Fruit fly (Drosophila melanogaster) whole organism, embryonic: ENCODE results near the gene CG6005.

Experiments
- B-H1 ChIP-seq: fragments of 200-800 bp; sonication (Bioruptor generic); IDR thresholded peaks from 3 replicates; pipeline ENCODE4 v1.3.6; 2022; ENCODE audit warnings: missing biosample characterization, missing genetic modification characterization
- BtbVII ChIP-seq: fragments of 200-800 bp; sonication (Bioruptor generic); optimal IDR thresholded peaks from 3 replicates; lab custom pipeline; 2017; ENCODE audit warnings: missing biosample characterization, mild to moderate bottlenecking, missing genetic modification characterization
- CG10654 ChIP-seq: fragments of 200-800 bp; sonication (Bioruptor generic); optimal IDR thresholded peaks from 2 replicates; lab custom pipeline; 2016; ENCODE audit warnings: missing biosample characterization, missing genetic modification characterization
- CG11093 ChIP-seq: fragments of 200-800 bp; sonication (Bioruptor generic); IDR thresholded peaks from 3 replicates; pipeline ENCODE4 v1.3.6; 2022; ENCODE audit warnings: missing biosample characterization, missing genetic modification characterization
- CG12219 ChIP-seq: fragments of 200-800 bp; sonication (Bioruptor generic); optimal IDR thresholded peaks from 3 replicates; lab custom pipeline; 2018; ENCODE audit warnings: missing biosample characterization, mild to moderate bottlenecking, missing genetic modification characterization
- CG12391 ChIP-seq: fragments of 200-800 bp; sonication (Bioruptor generic); optimal IDR thresholded peaks from 3 replicates; lab custom pipeline; 2018; ENCODE audit warnings: missing biosample characterization, mild to moderate bottlenecking, missing genetic modification characterization, moderate library complexity
- CG12744 ChIP-seq: fragments of 200-800 bp; sonication (Bioruptor generic); optimal IDR thresholded peaks from 2 replicates; lab custom pipeline; 2016; ENCODE audit warnings: missing biosample characterization, missing genetic modification characterization
- CG12769 ChIP-seq: fragments of 200-800 bp; sonication (Bioruptor generic); optimal IDR thresholded peaks from 2 replicates; lab custom pipeline; 2019; ENCODE audit warnings: missing biosample characterization, mild to moderate bottlenecking, missing genetic modification characterization, moderate library complexity
- CG12942 ChIP-seq: fragments of 200-800 bp; sonication (Bioruptor generic); optimal IDR thresholded peaks from 3 replicates; lab custom pipeline; 2016; ENCODE audit warnings: missing biosample characterization, missing genetic modification characterization
- CG15011 ChIP-seq: fragments of 200-800 bp; sonication (Bioruptor generic); optimal IDR thresholded peaks from 3 replicates; lab custom pipeline; 2018; ENCODE audit warnings: missing biosample characterization, mild to moderate bottlenecking, missing genetic modification characterization
- CG1529 ChIP-seq: fragments of 200-800 bp; sonication (Bioruptor generic); optimal IDR thresholded peaks from 3 replicates; lab custom pipeline; 2018; ENCODE audit warnings: missing biosample characterization, missing genetic modification characterization
- CG1603 ChIP-seq: fragments of 200-800 bp; sonication (Bioruptor generic); optimal IDR thresholded peaks from 2 replicates; lab custom pipeline; 2019; ENCODE audit warnings: missing biosample characterization, mild to moderate bottlenecking, missing genetic modification characterization, moderate library complexity
- CG17361 ChIP-seq: fragments of 200-800 bp; sonication (Bioruptor generic); IDR thresholded peaks from 3 replicates; pipeline ENCODE4 v1.3.6; 2022; ENCODE audit warnings: missing biosample characterization, missing genetic modification characterization
- CG2116 ChIP-seq: fragments of 200-800 bp; sonication (Bioruptor generic); optimal IDR thresholded peaks from 3 replicates; lab custom pipeline; 2018; ENCODE audit warnings: missing biosample characterization, mild to moderate bottlenecking, missing genetic modification characterization
- CG2875 ChIP-seq: fragments of 200-800 bp; sonication (Bioruptor generic); optimal IDR thresholded peaks from 2 replicates; lab custom pipeline; 2017; ENCODE audit warnings: missing biosample characterization, mild to moderate bottlenecking, missing genetic modification characterization, missing genetic modification reagents
- CG3065 ChIP-seq: fragments of 200-800 bp; sonication (Bioruptor generic); optimal IDR thresholded peaks from 2 replicates; lab custom pipeline; 2016; ENCODE audit warnings: missing biosample characterization, missing genetic modification characterization
- CG3281 ChIP-seq: fragments of 200-800 bp; sonication (Bioruptor generic); optimal IDR thresholded peaks from 3 replicates; lab custom pipeline; 2017; ENCODE audit warnings: missing biosample characterization, mild to moderate bottlenecking, missing genetic modification characterization
- CG33213 ChIP-seq: fragments of 200-800 bp; sonication (Bioruptor generic); optimal IDR thresholded peaks from 3 replicates; lab custom pipeline; 2016; ENCODE audit warnings: missing biosample characterization, missing genetic modification characterization
- CG33557 ChIP-seq: fragments of 200-800 bp; sonication (Bioruptor generic); optimal IDR thresholded peaks from 2 replicates; lab custom pipeline; 2019; ENCODE audit warnings: missing biosample characterization, mild to moderate bottlenecking, missing genetic modification characterization, moderate library complexity
- CG4404 ChIP-seq: fragments of 200-800 bp; sonication (Bioruptor generic); IDR thresholded peaks from 2 replicates; pipeline ENCODE4 v1.3.6; 2022; ENCODE audit warnings: missing biosample characterization, missing genetic modification characterization
- CG4617 ChIP-seq: fragments of 200-800 bp; sonication (Bioruptor generic); optimal IDR thresholded peaks from 3 replicates; lab custom pipeline; 2016; ENCODE audit warnings: missing biosample characterization, missing genetic modification characterization, borderline replicate concordance
- CG4854 ChIP-seq: fragments of 200-800 bp; sonication (Bioruptor generic); optimal IDR thresholded peaks from 2 replicates; lab custom pipeline; 2016; ENCODE audit warnings: missing biosample characterization, missing genetic modification characterization, inconsistent platforms
- CG8089 ChIP-seq: fragments of 200-800 bp; sonication (Bioruptor generic); optimal IDR thresholded peaks from 3 replicates; lab custom pipeline; 2016; ENCODE audit warnings: missing biosample characterization, missing genetic modification characterization
- CG8290 ChIP-seq, 3 experiments: fragments of 200-800 bp; sonication (Bioruptor generic); optimal IDR thresholded peaks; 2 replicates each; lab custom pipeline; 2016 to 2019; ENCODE audit warnings: missing biosample characterization in 3 of 3, missing genetic modification characterization in 3 of 3, mild to moderate bottlenecking in 2 of 3, moderate library complexity in 1 of 3
- CkIIα-i1 ChIP-seq: fragments of 200-800 bp; sonication (Bioruptor generic); IDR thresholded peaks from 2 replicates; pipeline ENCODE4 v1.3.6; 2022; ENCODE audit warnings: missing biosample characterization, missing genetic modification characterization
- D ChIP-seq, 2 experiments: fragments of 200-800 bp in 1 of 2; fragments of >200 bp in 1 of 2; sonication (Bioruptor generic) in 1 of 2; optimal IDR thresholded peaks; 2 replicates in 1 of 2; 3 replicates in 1 of 2; lab custom pipeline; 2017; ENCODE audit warnings: mild to moderate bottlenecking in 1 of 2, missing biosample characterization in 1 of 2, missing genetic modification characterization in 1 of 2, missing genetic modification reagents in 1 of 2
- Ets65A ChIP-seq: fragments of 200-800 bp; sonication (Bioruptor generic); peaks from one replicate; lab custom pipeline; 2016; ENCODE audit warnings: missing biosample characterization, missing genetic modification characterization
- Ets97D ChIP-seq: fragments of 200-800 bp; sonication (Bioruptor generic); optimal IDR thresholded peaks from 3 replicates; lab custom pipeline; 2016; ENCODE audit warnings: missing biosample characterization, missing genetic modification characterization
- Fer2 ChIP-seq: fragments of 200-800 bp; sonication (Bioruptor generic); optimal IDR thresholded peaks from 2 replicates; lab custom pipeline; 2018; ENCODE audit warnings: missing biosample characterization, mild to moderate bottlenecking, missing genetic modification characterization, moderate library complexity
- Hr39 ChIP-seq: fragments of >200 bp; optimal IDR thresholded peaks from 2 replicates; lab custom pipeline; 2017
- Hr78 ChIP-seq, 2 experiments: fragments of 200-800 bp in 1 of 2; fragments of >200 bp in 1 of 2; sonication (Bioruptor generic) in 1 of 2; optimal IDR thresholded peaks; 2 replicates each; lab custom pipeline; 2017 to 2019; ENCODE audit warnings: missing biosample characterization in 2 of 2, missing genetic modification characterization in 2 of 2, mild to moderate bottlenecking in 1 of 2, moderate library complexity in 1 of 2
- NC2β ChIP-seq: fragments of 200-800 bp; sonication (Bioruptor generic); optimal IDR thresholded peaks from 2 replicates; lab custom pipeline; 2016; ENCODE audit warnings: missing biosample characterization, missing genetic modification characterization
- NK7.1 ChIP-seq: fragments of 200-800 bp; sonication (Bioruptor generic); optimal IDR thresholded peaks from 3 replicates; lab custom pipeline; 2016; ENCODE audit warnings: missing biosample characterization, missing genetic modification characterization
- Neu2 ChIP-seq: fragments of 200-800 bp; sonication (Bioruptor generic); optimal IDR thresholded peaks from 3 replicates; lab custom pipeline; 2016; ENCODE audit warnings: missing biosample characterization, missing genetic modification characterization, borderline replicate concordance
- Xrp1 ChIP-seq: fragments of 200-800 bp; sonication (Bioruptor generic); IDR thresholded peaks from 2 replicates; pipeline ENCODE4 v1.3.6; 2022; ENCODE audit warnings: missing biosample characterization, missing genetic modification characterization
- bowl ChIP-seq: fragments of 200-800 bp; sonication (Bioruptor generic); IDR thresholded peaks from 2 replicates; pipeline ENCODE4 v1.3.6; 2022; ENCODE audit warnings: missing biosample characterization, missing genetic modification characterization
- cas ChIP-seq: fragments of 200-800 bp; sonication (Bioruptor generic); IDR thresholded peaks from 2 replicates; pipeline ENCODE4 v1.3.6; 2022; ENCODE audit warnings: missing biosample characterization, missing genetic modification characterization
- caup ChIP-seq: fragments of 200-800 bp; sonication (Bioruptor generic); optimal IDR thresholded peaks from 3 replicates; lab custom pipeline; 2017; ENCODE audit warnings: missing biosample characterization, mild to moderate bottlenecking, missing genetic modification characterization, moderate library complexity; ENCODE audit not compliant: severe bottlenecking
- chif ChIP-seq, 2 experiments: fragments of 200-800 bp; sonication (Bioruptor generic); optimal IDR thresholded peaks; 3 replicates each; lab custom pipeline; 2016; ENCODE audit warnings: missing biosample characterization in 2 of 2, missing genetic modification characterization in 2 of 2
- fru ChIP-seq: fragments of >200 bp; optimal IDR thresholded peaks from 2 replicates; lab custom pipeline; 2017
- gcm ChIP-seq: fragments of 200-800 bp; sonication (Bioruptor generic); optimal IDR thresholded peaks from 2 replicates; lab custom pipeline; 2019; ENCODE audit warnings: missing biosample characterization, mild to moderate bottlenecking, missing genetic modification characterization, moderate library complexity
- gsb-n ChIP-seq: fragments of 200-800 bp; sonication (Bioruptor generic); optimal IDR thresholded peaks from 3 replicates; lab custom pipeline; 2018; ENCODE audit warnings: missing biosample characterization, mild to moderate bottlenecking, missing genetic modification characterization
- h ChIP-seq: fragments of >200 bp; optimal IDR thresholded peaks from 2 replicates; lab custom pipeline; 2017
- lilli ChIP-seq: fragments of 200-800 bp; sonication (Bioruptor generic); optimal IDR thresholded peaks from 3 replicates; lab custom pipeline; 2016; ENCODE audit warnings: missing biosample characterization, missing genetic modification characterization
- mirr ChIP-seq: fragments of 200-800 bp; sonication (Bioruptor generic); optimal IDR thresholded peaks from 3 replicates; lab custom pipeline; 2018; ENCODE audit warnings: missing biosample characterization, mild to moderate bottlenecking, missing genetic modification characterization
- pb ChIP-seq: fragments of 200-800 bp; sonication (Bioruptor generic); optimal IDR thresholded peaks from 3 replicates; lab custom pipeline; 2016; ENCODE audit warnings: missing biosample characterization, missing genetic modification characterization
- ro ChIP-seq: fragments of 200-800 bp; sonication (Bioruptor generic); IDR thresholded peaks from 2 replicates; pipeline ENCODE4 v1.3.6; 2022; ENCODE audit warnings: missing biosample characterization, missing genetic modification characterization
- salm ChIP-seq: fragments of 200-800 bp; sonication (Bioruptor generic); optimal IDR thresholded peaks from 2 replicates; lab custom pipeline; 2018; ENCODE audit warnings: missing biosample characterization, mild to moderate bottlenecking, missing genetic modification characterization
- sisA ChIP-seq: fragments of 200-800 bp; sonication (Bioruptor generic); IDR thresholded peaks from 2 replicates; pipeline ENCODE4 v1.3.6; 2022; ENCODE audit warnings: missing biosample characterization, missing genetic modification characterization
- unc-4 ChIP-seq: fragments of 200-800 bp; sonication (Bioruptor generic); IDR thresholded peaks from 2 replicates; pipeline ENCODE4 v1.3.6; 2022; ENCODE audit warnings: missing biosample characterization, missing genetic modification characterization; ENCODE audit not compliant: partially characterized antibody
- wek ChIP-seq: fragments of 200-800 bp; sonication (Bioruptor generic); optimal IDR thresholded peaks from 3 replicates; lab custom pipeline; 2018; ENCODE audit warnings: missing biosample characterization, mild to moderate bottlenecking, missing genetic modification characterization, moderate library complexity

Gene CG6005

dm6 chr3R:19023862-19024261 lies at the start of gene CG6005, which contains the start of gene CG14286 (continued):
- TF ChIP-seq D (optimal IDR thresholded peaks at IDR 0.05; lab: Kevin White, UChicago) (no peak), D (GFP tag; optimal IDR thresholded peaks at IDR 0.05; lab: Kevin White, UChicago) (no peak), CG8290 (GFP tag; optimal IDR thresholded peaks at IDR 0.05; lab: Kevin White, UChicago) (peak; percentile 15), CG8290 (tag; optimal IDR thresholded peaks at IDR 0.05; lab: Kevin White, UChicago) (peak in 1 of 2 experiments; percentile 82), Ets97D (peak; percentile 50), salm (tag; lab: Kevin White, UChicago) (no peak), CkIIα-i1 (no peak), lilli (GFP tag; lab: Kevin White, UChicago) (peak; percentile 84), CG1529 (GFP tag; lab: Kevin White, UChicago) (no peak), CG2116 (GFP tag; lab: Kevin White, UChicago) (peak; percentile 53), CG12942 (GFP tag; lab: Kevin White, UChicago) (peak; percentile 66), Xrp1 (GFP tag; lab: Robert Waterston, UW) (peak; percentile 70), CG12769 (peak; percentile 69), NK7.1 (no peak), chif (GFP tag; optimal IDR thresholded peaks at IDR 0.05; lab: Kevin White, UChicago) (peak; percentile 48 to 50), fru (lab: Kevin White, UChicago) (no peak), BtbVII (GFP tag; lab: Kevin White, UChicago) (no peak), pb (GFP tag; lab: Kevin White, UChicago) (no peak), CG17361 (GFP tag; lab: Robert Waterston, UW) (no peak), CG33557 (peak; percentile 3), CG11093 (GFP tag; lab: Robert Waterston, UW) (no peak), gcm (GFP tag; lab: Kevin White, UChicago) (no peak), cas (GFP tag; lab: Robert Waterston, UW) (peak; percentile 49; the same call in 1 of the 2 replicates), mirr (GFP tag; lab: Kevin White, UChicago) (no peak), Neu2 (GFP tag; lab: Kevin White, UChicago) (no peak), unc-4 (GFP tag; lab: Robert Waterston, UW) (peak; percentile 85), bowl (no peak), h (lab: Kevin White, UChicago) (no peak), ro (peak; percentile 57; the same call in 1 of the 2 replicates), CG12219 (GFP tag; lab: Kevin White, UChicago) (no peak), gsb-n (tag; lab: Kevin White, UChicago) (peak; percentile 80), CG1603 (tag; lab: Kevin White, UChicago) (peak; percentile 64), CG8089 (GFP tag; lab: Kevin White, UChicago) (peak; percentile 52), wek (GFP tag; lab: Kevin White, UChicago) (no peak), CG3281 (GFP tag; lab: Kevin White, UChicago) (no peak), caup (peak; percentile 25), CG12744 (GFP tag; lab: Kevin White, UChicago) (peak; percentile 16), CG12391 (tag; lab: Kevin White, UChicago) (peak; percentile 58), CG15011 (GFP tag; lab: Kevin White, UChicago) (no peak), CG4854 (GFP tag; lab: Kevin White, UChicago) (no peak), CG4404 (GFP tag; lab: Robert Waterston, UW) (0 out of 2 replicates have a peak, but pooled peaks have one; percentile 9), CG4617 (GFP tag; lab: Kevin White, UChicago) (peak; percentile 97), CG33213 (no peak), NC2β (peak; percentile 38), Hr78 (GFP tag; optimal IDR thresholded peaks at IDR 0.05; lab: Kevin White, UChicago) (no peak), CG10654 (peak; percentile 2), Fer2 (tag; lab: Kevin White, UChicago) (no peak), Hr39 (lab: Kevin White, UChicago) (no peak), sisA (GFP tag; lab: Robert Waterston, UW) (peak; percentile 70), CG3065 (no peak), CG2875 (no peak), Ets65A (GFP tag; lab: Kevin White, UChicago) (peak; percentile 30), B-H1 (GFP tag; lab: Robert Waterston, UW) (peak; percentile 36; the same call in 1 of the 3 replicates)
